Worm (Caenorhabditis elegans) whole organism, L2 larva: ENCODE data around the gene B0454.8.

Experiments
- C34F6.9 ChIP-seq: fragments of 150-350 bp; optimal IDR thresholded peaks from 2 replicates; lab custom pipeline; 2014; ENCODE audit warnings: missing biosample characterization, missing genetic modification characterization
- F13H6.1 ChIP-seq: sonication (generic microtip); optimal IDR thresholded peaks from 2 replicates; lab custom pipeline; 2016; ENCODE audit warnings: missing genetic modification characterization, missing compliant biosample characterization
- R02D3.7 ChIP-seq: fragments of 150-350 bp; optimal IDR thresholded peaks from 2 replicates; lab custom pipeline; 2014; ENCODE audit warnings: missing biosample characterization, missing genetic modification characterization
- Y55F3AM.14 ChIP-seq: fragments of 200-800 bp; sonication (Bioruptor generic); optimal IDR thresholded peaks from 2 replicates; lab custom pipeline; 2018; ENCODE audit warnings: mild to moderate bottlenecking, missing genetic modification characterization, missing compliant biosample characterization
- ZK546.5 ChIP-seq: sonication (generic microtip); optimal IDR thresholded peaks from 2 replicates; lab custom pipeline; 2017; ENCODE audit warnings: missing biosample characterization, missing genetic modification characterization
- alr-1 ChIP-seq: fragments of 150-350 bp; optimal IDR thresholded peaks from 2 replicates; lab custom pipeline; 2014; ENCODE audit warnings: missing biosample characterization, missing genetic modification characterization
- ama-1 ChIP-seq: fragments of 150-350 bp; optimal IDR thresholded peaks from 2 replicates; lab custom pipeline; 2018; ENCODE audit warnings: inconsistent platforms
- blmp-1 ChIP-seq: sonication (generic microtip); optimal IDR thresholded peaks from 2 replicates; lab custom pipeline; 2017; ENCODE audit warnings: missing genetic modification characterization, mild to moderate bottlenecking, missing compliant biosample characterization, antibody characterized with exemption, moderate library complexity; ENCODE audit not compliant: insufficient read depth
- ceh-82 ChIP-seq: fragments of 150-350 bp; optimal IDR thresholded peaks from 2 replicates; lab custom pipeline; 2014; ENCODE audit warnings: missing biosample characterization, missing genetic modification characterization
- dmd-4 ChIP-seq: sonication (generic microtip); optimal IDR thresholded peaks from 2 replicates; lab custom pipeline; 2017; ENCODE audit warnings: missing biosample characterization, missing genetic modification characterization
- egl-27 ChIP-seq: sonication (generic microtip); optimal IDR thresholded peaks from 3 replicates; lab custom pipeline; 2017; ENCODE audit warnings: missing biosample characterization, missing genetic modification reagents, missing genetic modification characterization
- elt-1 ChIP-seq: fragments of 150-350 bp; optimal IDR thresholded peaks from 2 replicates; lab custom pipeline; 2014; ENCODE audit warnings: missing biosample characterization, missing genetic modification characterization
- elt-3 ChIP-seq: sonication (generic microtip); optimal IDR thresholded peaks from 2 replicates; lab custom pipeline; 2017; ENCODE audit warnings: missing biosample characterization, missing genetic modification characterization
- gmeb-1 ChIP-seq: fragments of 150-350 bp; optimal IDR thresholded peaks from 2 replicates; lab custom pipeline; 2014; ENCODE audit warnings: missing biosample characterization, missing genetic modification characterization
- lin-11 ChIP-seq: fragments of 150-350 bp; sonication (generic microtip); optimal IDR thresholded peaks from 2 replicates; lab custom pipeline; 2014; ENCODE audit warnings: missing biosample characterization, missing genetic modification characterization, inconsistent platforms, mixed read lengths
- lin-39 ChIP-seq: fragments of 150-350 bp; optimal IDR thresholded peaks from 2 replicates; lab custom pipeline; 2014; ENCODE audit warnings: missing biosample characterization, missing genetic modification reagents, missing genetic modification characterization
- mab-5 ChIP-seq: fragments of 150-350 bp; optimal IDR thresholded peaks from 2 replicates; lab custom pipeline; 2014; ENCODE audit warnings: missing biosample characterization, missing genetic modification characterization
- mbf-1 ChIP-seq: sonication (generic microtip); optimal IDR thresholded peaks from 2 replicates; lab custom pipeline; 2017; ENCODE audit warnings: missing biosample characterization, missing genetic modification characterization
- mdl-1 ChIP-seq, 2 experiments: fragments of 150-350 bp in 1 of 2; sonication (generic microtip) in 1 of 2; optimal IDR thresholded peaks; 2 replicates each; lab custom pipeline; 2017; ENCODE audit warnings: missing biosample characterization in 2 of 2, missing genetic modification characterization in 2 of 2
- nhr-10 ChIP-seq: sonication (generic microtip); optimal IDR thresholded peaks from 2 replicates; lab custom pipeline; 2017; ENCODE audit warnings: missing biosample characterization, missing genetic modification characterization
- nhr-129 ChIP-seq: fragments of 150-350 bp; optimal IDR thresholded peaks from 2 replicates; lab custom pipeline; 2014; ENCODE audit warnings: missing biosample characterization, missing genetic modification characterization
- nhr-21 ChIP-seq: fragments of 150-350 bp; optimal IDR thresholded peaks from 2 replicates; lab custom pipeline; 2014; ENCODE audit warnings: missing biosample characterization, missing genetic modification characterization
- nhr-237 ChIP-seq: fragments of 150-350 bp; optimal IDR thresholded peaks from 2 replicates; lab custom pipeline; 2014; ENCODE audit warnings: missing biosample characterization, missing genetic modification characterization
- nhr-25 ChIP-seq: fragments of 150-350 bp; sonication (generic microtip); optimal IDR thresholded peaks from 3 replicates; lab custom pipeline; 2014; ENCODE audit warnings: missing biosample characterization, missing genetic modification characterization
- peb-1 ChIP-seq: fragments of 150-350 bp; optimal IDR thresholded peaks from 2 replicates; lab custom pipeline; 2014; ENCODE audit warnings: missing biosample characterization, missing genetic modification characterization
- sem-4 ChIP-seq: fragments of 150-350 bp; optimal IDR thresholded peaks from 2 replicates; lab custom pipeline; 2014; ENCODE audit warnings: missing biosample characterization, missing genetic modification reagents, missing genetic modification characterization
- skn-1 ChIP-seq: sonication (generic microtip); optimal IDR thresholded peaks from 2 replicates; lab custom pipeline; 2017; ENCODE audit warnings: missing biosample characterization, missing genetic modification characterization
- sma-3 ChIP-seq: sonication (generic microtip); optimal IDR thresholded peaks from 2 replicates; lab custom pipeline; 2016; ENCODE audit warnings: missing genetic modification reagents, missing genetic modification characterization, missing compliant biosample characterization
- sma-9 ChIP-seq, 2 experiments: fragments of 150-350 bp in 1 of 2; sonication (generic microtip) in 1 of 2; optimal IDR thresholded peaks; 2 replicates each; lab custom pipeline; 2014 to 2016; ENCODE audit warnings: missing genetic modification characterization in 2 of 2, mild to moderate bottlenecking in 1 of 2, missing biosample characterization in 1 of 2, missing compliant biosample characterization in 1 of 2, missing genetic modification reagents in 1 of 2, moderate library complexity in 1 of 2
- snpc-4 ChIP-seq: fragments of 150-350 bp; optimal IDR thresholded peaks from 2 replicates; lab custom pipeline; 2014; ENCODE audit warnings: missing biosample characterization, missing genetic modification characterization
- unc-39 ChIP-seq: fragments of 150-350 bp; optimal IDR thresholded peaks from 2 replicates; lab custom pipeline; 2014; ENCODE audit warnings: missing biosample characterization, missing genetic modification characterization
- unc-55 ChIP-seq: fragments of 150-350 bp; sonication (generic microtip); optimal IDR thresholded peaks from 3 replicates; lab custom pipeline; 2014; ENCODE audit warnings: missing biosample characterization, missing genetic modification reagents, missing genetic modification characterization
- ztf-1 ChIP-seq: fragments of 200-800 bp; sonication (Bioruptor generic); conservative IDR thresholded peaks from 2 replicates; pipeline ENCODE4 v1.3.6; 2022; ENCODE audit warnings: missing genetic modification characterization, missing compliant biosample characterization
- ztf-11 ChIP-seq: sonication (generic microtip); optimal IDR thresholded peaks from 2 replicates; lab custom pipeline; 2017; ENCODE audit warnings: missing biosample characterization, missing genetic modification characterization
- ztf-4 ChIP-seq: fragments of 150-350 bp; optimal IDR thresholded peaks from 2 replicates; lab custom pipeline; 2014; ENCODE audit warnings: missing biosample characterization, missing genetic modification characterization

The B0454.8 gene

ce11 chrII:3003667-3004066 is 39.6 kb downstream of the B0454.8 start, which contains the start of gene lido-11:
TSS of gene lido-11 (plus strand) at chrII:3003967.
- TF ChIP-seq mdl-1 (tag; optimal IDR thresholded peaks at IDR 0.05; lab: Kevin White, UChicago) (no peak), snpc-4 (no peak), Y55F3AM.14 (GFP tag; lab: Kevin White, UChicago) (no peak), F13H6.1 (tag; lab: Kevin White, UChicago) (no peak), mab-5 (tag; lab: Kevin White, UChicago) (no peak), peb-1 (tag; lab: Kevin White, UChicago) (no peak), elt-3 (tag; lab: Kevin White, UChicago) (no peak), ZK546.5 (tag; lab: Kevin White, UChicago) (no peak), ztf-4 (tag; lab: Kevin White, UChicago) (no peak), lin-11 (tag; lab: Kevin White, UChicago) (no peak), unc-39 (no peak), sma-3 (GFP tag; lab: Kevin White, UChicago) (no peak), nhr-237 (no peak)

ce11 chrII:3002211-3002610 is 41.0 kb downstream of the B0454.8 start, which contains the start of gene lido-10:
TSS of gene lido-10 (plus strand) at chrII:3002511.
- TF ChIP-seq nhr-129 (tag; lab: Kevin White, UChicago) (no peak), snpc-4 (no peak), Y55F3AM.14 (GFP tag; lab: Kevin White, UChicago) (no peak), sma-9 (GFP tag; optimal IDR thresholded peaks at IDR 0.05; lab: Kevin White, UChicago) (no peak), sma-9 (tag; optimal IDR thresholded peaks at IDR 0.05; lab: Kevin White, UChicago) (no peak), nhr-10 (tag; lab: Kevin White, UChicago) (no peak), nhr-25 (tag; lab: Kevin White, UChicago) (no peak), sem-4 (tag; lab: Kevin White, UChicago) (no peak), gmeb-1 (tag; lab: Kevin White, UChicago) (no peak), egl-27 (tag; lab: Kevin White, UChicago) (no peak), peb-1 (tag; lab: Kevin White, UChicago) (no peak), ama-1 (lab: Kevin White, UChicago) (no peak), unc-55 (no peak)

- TF ChIP-seq elt-3 (tag; lab: Kevin White, UChicago) (no peak), R02D3.7 (tag; lab: Kevin White, UChicago) (no peak), ztf-1 (GFP tag; lab: Robert Waterston, UW) (no peak), blmp-1 (tag; lab: Kevin White, UChicago) (no peak), mab-5 (tag; lab: Kevin White, UChicago) (no peak), elt-1 (tag; lab: Kevin White, UChicago) (no peak), ceh-82 (tag; lab: Kevin White, UChicago) (no peak), nhr-237 (no peak), gmeb-1 (tag; lab: Kevin White, UChicago) (no peak), C34F6.9 (no peak)
Observed at ce11 chrII:3000535-3001264, 42.6 kb downstream of the B0454.8 start, which contains the start of gene lido-9. TSS of gene lido-9 (plus strand) at chrII:3000768.

- TF ChIP-seq alr-1 (tag; lab: Kevin White, UChicago) (no peak), skn-1 (tag; lab: Kevin White, UChicago) (no peak)
- TF ChIP-seq, all 48 proteins: peak for 0
Observed at ce11 chrII:2997828-2998441, 45.3 kb downstream of the B0454.8 start.

ce11 chrII:2996721-2997120 is 46.5 kb downstream of the B0454.8 start, which contains the start of gene lido-8:
TSS of gene lido-8 (plus strand) at chrII:2997021.
- TF ChIP-seq dmd-4 (tag; lab: Kevin White, UChicago): no peak
- no peak for TF ChIP-seq ztf-1 (GFP tag; lab: Robert Waterston, UW)
- TF ChIP-seq ceh-82 (tag; lab: Kevin White, UChicago): no peak
- TF ChIP-seq nhr-21 (tag; lab: Kevin White, UChicago): no peak
- TF ChIP-seq nhr-237: no peak
- no peak for TF ChIP-seq gmeb-1 (tag; lab: Kevin White, UChicago)
- TF ChIP-seq mab-5 (tag; lab: Kevin White, UChicago): no peak
- no peak for TF ChIP-seq ztf-11 (tag; lab: Kevin White, UChicago)
- TF ChIP-seq sma-3 (GFP tag; lab: Kevin White, UChicago): no peak
- TF ChIP-seq mbf-1 (tag; lab: Kevin White, UChicago): no peak
- no peak for TF ChIP-seq egl-27 (tag; lab: Kevin White, UChicago)
- no peak for TF ChIP-seq blmp-1 (tag; lab: Kevin White, UChicago)
- no peak for TF ChIP-seq lin-39 (tag; lab: Kevin White, UChicago)
